Fruit fly (Drosophila melanogaster): Measurements from ENCODE around the gene abd-A.

Gene abd-A

DNA sequence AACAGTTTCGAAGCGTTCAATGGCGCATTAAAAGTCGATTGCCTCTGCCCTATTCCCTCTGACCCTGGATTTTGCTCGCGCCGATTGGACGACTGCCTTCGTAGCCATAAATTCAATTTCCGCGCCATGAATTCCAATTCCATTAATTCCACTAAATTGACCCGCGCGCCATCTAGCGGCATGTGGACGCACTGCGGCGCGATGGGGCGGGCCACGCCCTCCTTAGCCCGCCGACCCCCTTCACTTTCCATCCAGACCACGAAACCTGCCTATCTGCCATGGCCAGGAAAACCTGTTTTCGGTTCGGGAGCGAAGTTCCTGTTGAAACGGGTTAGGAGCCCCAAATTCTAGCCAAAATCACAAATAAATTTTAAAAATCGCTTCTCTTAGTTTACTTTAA lies 47.4 kb downstream of the abd-A start (continued):
- no peak for TF ChIP-seq CG33213 (GFP tag; optimal IDR thresholded peaks at IDR 0.05)
- no peak for TF ChIP-seq CG10209 (GFP tag; optimal IDR thresholded peaks at IDR 0.05)
- no peak for TF ChIP-seq CG13775 (GFP tag; optimal IDR thresholded peaks at IDR 0.05)
- no peak for TF ChIP-seq CoRest (tag; optimal IDR thresholded peaks at IDR 0.05)
- TF ChIP-seq crc (GFP tag; optimal IDR thresholded peaks at IDR 0.05) = no peak
- no peak for TF ChIP-seq pros (GFP tag; optimal IDR thresholded peaks at IDR 0.05)
- no peak for TF ChIP-seq pho (GFP tag; optimal IDR thresholded peaks at IDR 0.05)
- 0 out of 3 replicates have a peak, but pooled peaks have one; percentile 17 for TF ChIP-seq Opbp (GFP tag; IDR thresholded peaks at IDR 0.05; ENCODE audit: partially characterized antibody)
- no peak for TF ChIP-seq tio (GFP tag; optimal IDR thresholded peaks at IDR 0.05)
- no peak for TF ChIP-seq gce (GFP tag; IDR thresholded peaks at IDR 0.05)
- no peak for TF ChIP-seq CG31441 (GFP tag; IDR thresholded peaks at IDR 0.05)
- TF ChIP-seq Optix (GFP tag; IDR thresholded peaks at IDR 0.05) = peak; percentile 33; the same call in 1 of the 3 replicates
- no peak for TF ChIP-seq CG2712 (tag; optimal IDR thresholded peaks at IDR 0.05)
- no peak for TF ChIP-seq klu (GFP tag; IDR thresholded peaks at IDR 0.05)
- TF ChIP-seq gsb (GFP tag; IDR thresholded peaks at IDR 0.05) = no peak
- TF ChIP-seq Nf-YA (GFP tag; IDR thresholded peaks at IDR 0.05) = 0 out of 2 replicates have a peak, but pooled peaks have one; percentile 19
- TF ChIP-seq CG4730 (GFP tag; IDR thresholded peaks at IDR 0.05) = no peak
- TF ChIP-seq CG10462 (GFP tag; optimal IDR thresholded peaks at IDR 0.05) = no peak
- TF ChIP-seq Kr (GFP tag; optimal IDR thresholded peaks at IDR 0.05) = no peak
- TF ChIP-seq CG10959 (GFP tag; IDR thresholded peaks at IDR 0.05) = no peak
- TF ChIP-seq Spps (tag; optimal IDR thresholded peaks at IDR 0.05) = no peak
- TF ChIP-seq tgo (GFP tag; IDR thresholded peaks at IDR 0.05) = no peak
- TF ChIP-seq HHEX (GFP tag; optimal IDR thresholded peaks at IDR 0.05) = no peak
- no peak for TF ChIP-seq dysf (GFP tag; IDR thresholded peaks at IDR 0.05)
- TF ChIP-seq schlank (tag; optimal IDR thresholded peaks at IDR 0.05) = no peak
- 0 out of 3 replicates have a peak, but pooled peaks have one; percentile 10 for TF ChIP-seq ase (GFP tag; IDR thresholded peaks at IDR 0.05)
- 0 out of 2 replicates have a peak, but pooled peaks have one; percentile 21 for TF ChIP-seq CG6689 (GFP tag; IDR thresholded peaks at IDR 0.05)
- TF ChIP-seq ttk (GFP tag; IDR thresholded peaks at IDR 0.05) = no peak
- no peak for TF ChIP-seq CG8281 (tag; optimal IDR thresholded peaks at IDR 0.05)
- TF ChIP-seq CG12769 (tag; optimal IDR thresholded peaks at IDR 0.05) = no peak
- TF ChIP-seq slbo (GFP tag; IDR thresholded peaks at IDR 0.05) = peak; percentile 36
- TF ChIP-seq CG8924 (tag; optimal IDR thresholded peaks at IDR 0.05) = no peak
- no peak for TF ChIP-seq Awh (GFP tag; IDR thresholded peaks at IDR 0.05)
- TF ChIP-seq h (optimal IDR thresholded peaks at IDR 0.05) = no peak
- no peak for TF ChIP-seq CG10274 (GFP tag; optimal IDR thresholded peaks at IDR 0.05)
- TF ChIP-seq Hr3 (GFP tag; optimal IDR thresholded peaks at IDR 0.05) = no peak
- TF ChIP-seq Hand (GFP tag; optimal IDR thresholded peaks at IDR 0.05) = no peak
- TF ChIP-seq sna (GFP tag; IDR thresholded peaks at IDR 0.05; ENCODE audit: partially characterized antibody) = no peak
- TF ChIP-seq scrt (GFP tag; optimal IDR thresholded peaks at IDR 0.05) = no peak
- no peak for TF ChIP-seq CG12299 (tag; optimal IDR thresholded peaks at IDR 0.05)
- TF ChIP-seq jing (GFP tag; optimal IDR thresholded peaks at IDR 0.05) = no peak
- TF ChIP-seq seq (GFP tag; IDR thresholded peaks at IDR 0.05) = 0 out of 2 replicates have a peak, but pooled peaks have one; percentile 18
- no peak for TF ChIP-seq Camta (GFP tag; optimal IDR thresholded peaks at IDR 0.05)
- peak; percentile 56 for TF ChIP-seq Med (GFP tag)
- no peak for TF ChIP-seq CG4424 (GFP tag; optimal IDR thresholded peaks at IDR 0.05)
- TF ChIP-seq Bteb2 (GFP tag; optimal IDR thresholded peaks at IDR 0.05) = no peak
- TF ChIP-seq slp2 (GFP tag; optimal IDR thresholded peaks at IDR 0.05) = no peak
- no peak for TF ChIP-seq ro (GFP tag; IDR thresholded peaks at IDR 0.05)
- no peak for TF ChIP-seq wdn (GFP tag; IDR thresholded peaks at IDR 0.05)
- no peak for TF ChIP-seq nerfin-2 (GFP tag; IDR thresholded peaks at IDR 0.05; ENCODE audit: partially characterized antibody)
- no peak for TF ChIP-seq CG14710 (tag; optimal IDR thresholded peaks at IDR 0.05)
- TF ChIP-seq CG3838 (GFP tag; optimal IDR thresholded peaks at IDR 0.05) = no peak
- TF ChIP-seq NFAT (GFP tag; IDR thresholded peaks at IDR 0.05) = 0 out of 2 replicates have a peak, but pooled peaks have one; percentile 27
